Worm (Caenorhabditis elegans): ENCODE measurements around the gene trmt-10A.
A peak's percentile ranks its signal among the peaks of the same experiment; 100 is the strongest.

Gene trmt-10A

ce11 chrIV:9963945-9964344, 31.9 kb upstream of the trmt-10A start, which contains the start of gene T13H10.2:
Gene T13H10.2 (plus strand): TSS chrIV:9964245.
- TF ChIP-seq ceh-39 (tag; optimal IDR thresholded peaks at IDR 0.05) (no peak), sptf-1 (tag; optimal IDR thresholded peaks at IDR 0.05) (no peak), lsy-2 (tag; optimal IDR thresholded peaks at IDR 0.05) (no peak), unc-39 (tag; optimal IDR thresholded peaks at IDR 0.05) (no peak), unc-62 (GFP tag; optimal IDR thresholded peaks at IDR 0.05) (no peak), pha-4 (tag; optimal IDR thresholded peaks at IDR 0.05) (no peak), ces-1 (GFP tag; optimal IDR thresholded peaks at IDR 0.05) (no peak), mep-1 (tag; optimal IDR thresholded peaks at IDR 0.05) (no peak)

- no peak for TF ChIP-seq elt-1 (tag; optimal IDR thresholded peaks at IDR 0.05; ENCODE audit: borderline replicate concordance, insufficient read depth)
- TF ChIP-seq unc-39 (tag; optimal IDR thresholded peaks at IDR 0.05) = no peak
- no peak for TF ChIP-seq mls-2 (tag; optimal IDR thresholded peaks at IDR 0.05)
- TF ChIP-seq ceh-43 (GFP tag; optimal IDR thresholded peaks at IDR 0.05) = no peak
- TF ChIP-seq nhr-237 (tag; optimal IDR thresholded peaks at IDR 0.05) = no peak
- no peak for TF ChIP-seq unc-120 (tag; optimal IDR thresholded peaks at IDR 0.05; ENCODE audit: poor library complexity, severe bottlenecking)
- no peak for TF ChIP-seq ceh-39 (tag; optimal IDR thresholded peaks at IDR 0.05)
- no peak for TF ChIP-seq lin-13 (tag; optimal IDR thresholded peaks at IDR 0.05)
- no peak for TF ChIP-seq nhr-12 (tag; optimal IDR thresholded peaks at IDR 0.05)
- no peak for TF ChIP-seq blmp-1 (tag; optimal IDR thresholded peaks at IDR 0.05)
- no peak for TF ChIP-seq cnd-1 (tag; optimal IDR thresholded peaks at IDR 0.05)
- TF ChIP-seq nhr-28 (tag; optimal IDR thresholded peaks at IDR 0.05) = no peak
- TF ChIP-seq sem-2 (GFP tag; optimal IDR thresholded peaks at IDR 0.05) = no peak
- no peak for TF ChIP-seq nhr-76 (tag; optimal IDR thresholded peaks at IDR 0.05)
- no peak for TF ChIP-seq ceh-83 (GFP tag; optimal IDR thresholded peaks at IDR 0.05)
- TF ChIP-seq ham-2 (GFP tag; optimal IDR thresholded peaks at IDR 0.05) = no peak
- no peak for TF ChIP-seq ces-1 (GFP tag; optimal IDR thresholded peaks at IDR 0.05)
- no peak for TF ChIP-seq elt-3 (tag; optimal IDR thresholded peaks at IDR 0.05)
- TF ChIP-seq nhr-2 (tag; optimal IDR thresholded peaks at IDR 0.05) = no peak
- no peak for TF ChIP-seq flh-1 (GFP tag; optimal IDR thresholded peaks at IDR 0.05)
Observed at ce11 chrIV:9953333-9953732, 21.3 kb upstream of the trmt-10A start, which contains the start of gene gon-1. Gene gon-1 (minus strand): TSS chrIV:9953433.

ce11 chrIV:9948035-9948434, 16.0 kb upstream of the trmt-10A start:
- TF ChIP-seq zip-8 (tag; optimal IDR thresholded peaks at IDR 0.05) = no peak
- no peak for TF ChIP-seq ham-2 (GFP tag; optimal IDR thresholded peaks at IDR 0.05)
- peak; percentile 60 for TF ChIP-seq hlh-1 (tag; optimal IDR thresholded peaks at IDR 0.05)
- peak; percentile 10 for TF ChIP-seq unc-120 (tag; optimal IDR thresholded peaks at IDR 0.05; ENCODE audit: poor library complexity, severe bottlenecking)
- TF ChIP-seq snpc-4 (tag; optimal IDR thresholded peaks at IDR 0.05) = no peak
- TF ChIP-seq ceh-39 (tag; optimal IDR thresholded peaks at IDR 0.05) = no peak
- no peak for TF ChIP-seq flh-1 (GFP tag; optimal IDR thresholded peaks at IDR 0.05)
- no peak for TF ChIP-seq pha-4 (tag; optimal IDR thresholded peaks at IDR 0.05)

ce11 chrIV:9944279-9944678, 12.3 kb upstream of the trmt-10A start:
- TF ChIP-seq unc-120 (tag; optimal IDR thresholded peaks at IDR 0.05; ENCODE audit: poor library complexity, severe bottlenecking) = no peak
- TF ChIP-seq tbx-8 (GFP tag; optimal IDR thresholded peaks at IDR 0.05) = no peak
- TF ChIP-seq flh-1 (GFP tag; optimal IDR thresholded peaks at IDR 0.05) = no peak
- no peak for TF ChIP-seq ham-2 (GFP tag; optimal IDR thresholded peaks at IDR 0.05)
- no peak for TF ChIP-seq nhr-12 (tag; optimal IDR thresholded peaks at IDR 0.05)
- TF ChIP-seq lin-13 (tag; optimal IDR thresholded peaks at IDR 0.05) = no peak
- no peak for TF ChIP-seq unc-62 (GFP tag; optimal IDR thresholded peaks at IDR 0.05)
- no peak for TF ChIP-seq ztf-11 (tag; optimal IDR thresholded peaks at IDR 0.05)
- TF ChIP-seq drap-1 (GFP tag; optimal IDR thresholded peaks at IDR 0.05) = no peak
- no peak for TF ChIP-seq elt-1 (tag; optimal IDR thresholded peaks at IDR 0.05; ENCODE audit: borderline replicate concordance, insufficient read depth)
- TF ChIP-seq elt-3 (tag; optimal IDR thresholded peaks at IDR 0.05) = no peak
- no peak for TF ChIP-seq nhr-237 (tag; optimal IDR thresholded peaks at IDR 0.05)
- TF ChIP-seq ceh-43 (GFP tag; optimal IDR thresholded peaks at IDR 0.05) = no peak
- no peak for TF ChIP-seq blmp-1 (tag; optimal IDR thresholded peaks at IDR 0.05)

- no peak for TF ChIP-seq elt-1 (tag; optimal IDR thresholded peaks at IDR 0.05; ENCODE audit: borderline replicate concordance, insufficient read depth)
- TF ChIP-seq nhr-2 (tag; optimal IDR thresholded peaks at IDR 0.05) = no peak
- no peak for TF ChIP-seq mab-5 (tag; optimal IDR thresholded peaks at IDR 0.05)
- TF ChIP-seq flh-1 (GFP tag; optimal IDR thresholded peaks at IDR 0.05) = no peak
Observed at ce11 chrIV:9943214-9943613, 11.2 kb upstream of the trmt-10A start.

Data from whole organism, mixed stage, embryonic.